Worm (Caenorhabditis elegans) whole organism, L1 larva: Measurements from ENCODE around the gene F20D6.10.

Experiments used
- aha-1 ChIP-seq: fragments of 150-350 bp; optimal IDR thresholded peaks from 2 replicates; lab custom pipeline; 2014; ENCODE audit warnings: missing biosample characterization, missing genetic modification characterization
- alr-1 ChIP-seq: fragments of 200-800 bp; sonication (Bioruptor generic); optimal IDR thresholded peaks from 2 replicates; lab custom pipeline; 2018; ENCODE audit warnings: borderline replicate concordance, mild to moderate bottlenecking, missing genetic modification characterization, missing compliant biosample characterization
- aly-2 ChIP-seq: fragments of 150-350 bp; optimal IDR thresholded peaks from 2 replicates; lab custom pipeline; 2014; ENCODE audit warnings: missing biosample characterization, missing genetic modification characterization
- ama-1 ChIP-seq: fragments of 150-350 bp; optimal IDR thresholded peaks from 2 replicates; lab custom pipeline; 2014
- blmp-1 ChIP-seq: fragments of 150-350 bp; optimal IDR thresholded peaks from 2 replicates; lab custom pipeline; 2014; ENCODE audit warnings: missing biosample characterization, missing genetic modification characterization
- ceh-88 ChIP-seq: fragments of 200-800 bp; sonication (Bioruptor generic); IDR thresholded peaks from 2 replicates; pipeline ENCODE4 v1.3.6; 2022; ENCODE audit warnings: missing genetic modification characterization, missing compliant biosample characterization
- ces-1 ChIP-seq: fragments of 150-350 bp; optimal IDR thresholded peaks from 2 replicates; lab custom pipeline; 2014; ENCODE audit warnings: missing biosample characterization, missing genetic modification reagents, missing genetic modification characterization
- dsc-1 ChIP-seq: sonication (generic microtip); optimal IDR thresholded peaks from 2 replicates; lab custom pipeline; 2016; ENCODE audit warnings: mild to moderate bottlenecking, missing genetic modification characterization, missing compliant biosample characterization
- efl-3 ChIP-seq: fragments of 200-800 bp; sonication (Bioruptor generic); optimal IDR thresholded peaks from 2 replicates; lab custom pipeline; 2018; ENCODE audit warnings: mild to moderate bottlenecking, missing genetic modification characterization, missing compliant biosample characterization
- egl-13 ChIP-seq: sonication (generic microtip); optimal IDR thresholded peaks from 2 replicates; lab custom pipeline; 2016; ENCODE audit warnings: missing genotype, missing genetic modification reagents, missing genetic modification characterization, missing compliant biosample characterization
- elt-2 ChIP-seq: sonication (generic microtip); optimal IDR thresholded peaks from 2 replicates; lab custom pipeline; 2016; ENCODE audit warnings: missing genetic modification characterization, mild to moderate bottlenecking, inconsistent platforms, missing compliant biosample characterization, missing genetic modification reagents
- elt-3 ChIP-seq, 6 experiments: fragments of 150-350 bp in 1 of 6; sonication (generic microtip); optimal IDR thresholded peaks; 2 replicates each; lab custom pipeline; 2017 to 2018; ENCODE audit warnings: missing biosample characterization in 6 of 6, missing genetic modification characterization in 6 of 6, inconsistent platforms in 1 of 6
- ets-5 ChIP-seq: fragments of 200-800 bp; sonication (Bioruptor generic); IDR thresholded peaks from 2 replicates; pipeline ENCODE4 v1.3.6; 2022; ENCODE audit warnings: missing genetic modification characterization, missing compliant biosample characterization
- fkh-8 ChIP-seq: sonication (generic microtip); optimal IDR thresholded peaks from 2 replicates; lab custom pipeline; 2016; ENCODE audit warnings: mild to moderate bottlenecking, missing genetic modification characterization, missing compliant biosample characterization
- fos-1 ChIP-seq: fragments of 150-350 bp; optimal IDR thresholded peaks from 2 replicates; lab custom pipeline; 2014; ENCODE audit warnings: missing biosample characterization, missing genetic modification characterization
- grh-1 ChIP-seq: fragments of 200-800 bp; sonication (Bioruptor generic); IDR thresholded peaks from 2 replicates; pipeline ENCODE4 v1.3.6; 2022; ENCODE audit warnings: missing genetic modification reagents, missing genetic modification characterization, missing compliant biosample characterization
- hlh-17 ChIP-seq: fragments of 200-800 bp; sonication (Bioruptor generic); optimal IDR thresholded peaks from 2 replicates; lab custom pipeline; 2018; ENCODE audit warnings: missing genetic modification characterization, mild to moderate bottlenecking, missing compliant biosample characterization, moderate library complexity, borderline replicate concordance
- hlh-4 ChIP-seq: sonication (generic microtip); optimal IDR thresholded peaks from 2 replicates; lab custom pipeline; 2016; ENCODE audit warnings: mild to moderate bottlenecking, missing genetic modification characterization, missing compliant biosample characterization
- hpl-2 ChIP-seq: fragments of 150-350 bp; optimal IDR thresholded peaks from 2 replicates; lab custom pipeline; 2014; ENCODE audit warnings: missing biosample characterization, missing genetic modification reagents, missing genetic modification characterization
- isw-1 ChIP-seq: fragments of 200-800 bp; sonication (Bioruptor generic); IDR thresholded peaks from 2 replicates; pipeline ENCODE4 v1.3.6; 2022; ENCODE audit warnings: missing genetic modification characterization, missing compliant biosample characterization
- jun-1 ChIP-seq: fragments of 150-350 bp; optimal IDR thresholded peaks from 2 replicates; lab custom pipeline; 2014; ENCODE audit warnings: missing biosample characterization, missing genetic modification reagents, missing genetic modification characterization
- lin-35 ChIP-seq, 2 experiments: fragments of 150-350 bp; optimal IDR thresholded peaks; 2 replicates each; lab custom pipeline; 2014; ENCODE audit warnings: missing biosample characterization in 2 of 2, missing genetic modification characterization in 2 of 2, missing genetic modification reagents in 2 of 2
- lir-3 ChIP-seq: sonication (generic microtip); optimal IDR thresholded peaks from 2 replicates; lab custom pipeline; 2016; ENCODE audit warnings: mild to moderate bottlenecking, missing genetic modification characterization, moderate library complexity, missing compliant biosample characterization; ENCODE audit not compliant: poor library complexity
- lsy-2 ChIP-seq, 2 experiments: fragments of 150-350 bp; optimal IDR thresholded peaks; 2 replicates each; lab custom pipeline; 2014; ENCODE audit warnings: missing biosample characterization in 2 of 2, missing genetic modification characterization in 2 of 2
- mab-9 ChIP-seq: fragments of 200-800 bp; sonication (Bioruptor generic); IDR thresholded peaks from 2 replicates; pipeline ENCODE4 v1.3.6; 2022; ENCODE audit warnings: missing genetic modification reagents, missing genetic modification characterization, missing compliant biosample characterization
- nhr-12 ChIP-seq: sonication (generic microtip); optimal IDR thresholded peaks from 2 replicates; lab custom pipeline; 2017; ENCODE audit warnings: missing biosample characterization, missing genetic modification characterization
- nhr-19 ChIP-seq: fragments of 200-800 bp; sonication (Bioruptor generic); conservative IDR thresholded peaks from 2 replicates; pipeline ENCODE4 v1.3.6; 2022; ENCODE audit warnings: missing genetic modification characterization, missing compliant biosample characterization
- nhr-20 ChIP-seq: sonication (generic microtip); optimal IDR thresholded peaks from 2 replicates; lab custom pipeline; 2016; ENCODE audit warnings: mild to moderate bottlenecking, missing genetic modification characterization, missing compliant biosample characterization
- nhr-28 ChIP-seq: fragments of 150-350 bp; optimal IDR thresholded peaks from 2 replicates; lab custom pipeline; 2014; ENCODE audit warnings: missing biosample characterization, missing genetic modification characterization
- nhr-47 ChIP-seq: sonication (generic microtip); optimal IDR thresholded peaks from 2 replicates; lab custom pipeline; 2016; ENCODE audit warnings: mild to moderate bottlenecking, missing genetic modification characterization, moderate library complexity, missing compliant biosample characterization
- nhr-71 ChIP-seq: sonication (generic microtip); optimal IDR thresholded peaks from 2 replicates; lab custom pipeline; 2016; ENCODE audit warnings: mild to moderate bottlenecking, missing genetic modification characterization, moderate library complexity, missing compliant biosample characterization
- nhr-85 ChIP-seq: sonication (generic microtip); peaks from one replicate; lab custom pipeline; 2016; ENCODE audit warnings: missing genetic modification characterization, inconsistent platforms, missing compliant biosample characterization
- pax-3 ChIP-seq: fragments of 200-800 bp; sonication (Bioruptor generic); optimal IDR thresholded peaks from 2 replicates; lab custom pipeline; 2018; ENCODE audit warnings: mild to moderate bottlenecking, missing genetic modification characterization, moderate library complexity, missing compliant biosample characterization
- snpc-4 ChIP-seq: fragments of 150-350 bp; optimal IDR thresholded peaks from 2 replicates; lab custom pipeline; 2014; ENCODE audit warnings: missing biosample characterization, missing genetic modification characterization
- sptf-1 ChIP-seq: fragments of 150-350 bp; optimal IDR thresholded peaks from 2 replicates; lab custom pipeline; 2014; ENCODE audit warnings: missing biosample characterization, missing genetic modification characterization
- sup-37 ChIP-seq: fragments of 200-800 bp; sonication (Bioruptor generic); optimal IDR thresholded peaks from 2 replicates; lab custom pipeline; 2018; ENCODE audit warnings: mild to moderate bottlenecking, missing genetic modification characterization, missing compliant biosample characterization
- swsn-7 ChIP-seq: sonication (generic microtip); optimal IDR thresholded peaks from 2 replicates; lab custom pipeline; 2016; ENCODE audit warnings: missing genetic modification characterization, missing compliant biosample characterization
- tlp-1 ChIP-seq: fragments of 150-350 bp; optimal IDR thresholded peaks from 2 replicates; lab custom pipeline; 2014; ENCODE audit warnings: missing biosample characterization, missing genetic modification characterization
- unc-30 ChIP-seq: sonication (generic microtip); optimal IDR thresholded peaks from 2 replicates; lab custom pipeline; 2017; ENCODE audit warnings: missing biosample characterization, missing genetic modification characterization
- unc-98 ChIP-seq: fragments of 200-800 bp; sonication (Bioruptor generic); IDR thresholded peaks from 2 replicates; pipeline ENCODE4 v1.3.6; 2022; ENCODE audit warnings: missing genetic modification characterization, missing compliant biosample characterization
- xbp-1 ChIP-seq: sonication (generic microtip); optimal IDR thresholded peaks from 2 replicates; lab custom pipeline; 2016; ENCODE audit warnings: missing genetic modification characterization, missing compliant biosample characterization

Gene F20D6.10

DNA sequence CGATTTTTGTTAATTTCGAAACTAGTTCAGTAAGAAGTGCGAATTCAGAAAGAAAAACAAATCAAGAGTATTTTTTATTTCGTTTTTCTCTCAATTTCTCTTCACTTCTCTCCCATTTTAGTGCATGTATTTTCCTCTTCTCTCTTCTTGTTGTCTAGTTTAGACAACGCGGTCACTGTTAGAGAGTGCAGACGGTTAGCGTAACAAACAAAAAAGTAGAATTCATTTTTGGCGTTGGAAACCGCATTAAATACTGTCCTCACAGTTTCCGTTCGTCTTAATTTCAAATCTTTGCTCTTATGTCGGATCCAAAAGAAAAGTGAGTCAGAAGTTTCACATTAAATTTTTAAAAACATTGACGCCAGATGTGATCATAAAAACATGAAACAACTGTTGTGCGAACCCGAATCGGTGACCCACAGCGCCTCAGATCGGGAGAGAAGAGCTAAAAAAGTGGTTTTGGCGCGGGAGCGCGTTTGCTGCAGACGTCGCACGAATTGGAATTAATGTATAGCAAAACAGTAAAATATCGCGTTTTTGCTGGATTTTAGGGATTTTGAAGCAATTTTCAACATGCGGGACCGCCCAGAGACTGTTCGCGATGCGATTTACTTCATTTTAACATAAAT is 16.7 kb downstream of the F20D6.10 start, which contains the start of gene srp-7 (continued):
- TF ChIP-seq aly-2 (tag; lab: Kevin White, UChicago), result no peak
- peak; percentile 12; the same call in 1 of the 2 replicates for TF ChIP-seq isw-1 (GFP tag; lab: Robert Waterston, UW)
- no peak for TF ChIP-seq egl-13
- no peak for TF ChIP-seq hlh-4 (tag; lab: Kevin White, UChicago)
- TF ChIP-seq hpl-2 (GFP tag; lab: Kevin White, UChicago), result no peak
- TF ChIP-seq nhr-19 (GFP tag; lab: Robert Waterston, UW), result peak; percentile 74
- no peak for TF ChIP-seq hlh-17
- no peak for TF ChIP-seq lir-3
- peak; percentile 32 for TF ChIP-seq nhr-71 (tag; lab: Kevin White, UChicago)
- TF ChIP-seq efl-3 (GFP tag; lab: Kevin White, UChicago), result no peak
- peak; percentile 40 for TF ChIP-seq nhr-85 (tag; lab: Kevin White, UChicago)
- TF ChIP-seq snpc-4 (tag; lab: Kevin White, UChicago), result no peak
- no peak for TF ChIP-seq grh-1 (GFP tag; lab: Robert Waterston, UW)
- no peak for TF ChIP-seq nhr-28
- peak; percentile 35 for TF ChIP-seq nhr-20
- no peak for TF ChIP-seq sptf-1 (tag; lab: Kevin White, UChicago)
- no peak for TF ChIP-seq xbp-1 (tag; lab: Kevin White, UChicago)
- TF ChIP-seq swsn-7 (tag; lab: Kevin White, UChicago), result no peak
- TF ChIP-seq mab-9 (GFP tag; lab: Robert Waterston, UW), result no peak
- 0 out of 2 replicates have a peak, but pooled peaks have one; percentile 19 for TF ChIP-seq ceh-88 (GFP tag; lab: Robert Waterston, UW)
- TF ChIP-seq unc-30, result no peak
- no peak for TF ChIP-seq pax-3 (tag; lab: Kevin White, UChicago)
- TF ChIP-seq unc-98, result peak; percentile 42; the same call in 1 of the 2 replicates

DNA sequence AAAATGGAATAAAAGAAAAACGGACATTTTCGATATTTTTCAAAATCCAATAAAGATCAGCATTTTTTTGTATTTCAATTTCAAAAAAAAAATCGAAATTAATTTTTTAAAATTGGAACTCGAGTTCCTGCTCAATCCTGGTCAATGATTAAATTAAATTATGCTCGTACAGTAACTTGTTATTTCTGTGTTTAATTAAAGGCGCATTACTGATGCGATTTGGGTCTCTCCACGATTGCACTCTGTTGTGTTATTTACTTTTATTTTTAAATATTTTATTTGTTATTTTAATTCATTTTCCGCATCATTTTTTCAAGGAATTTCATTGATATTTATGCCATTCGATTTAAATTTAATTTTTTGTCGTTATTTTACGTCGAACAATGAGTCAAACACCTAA is 17.5 kb downstream of the F20D6.10 start:
- no peak for TF ChIP-seq sup-37 (GFP tag; lab: Kevin White, UChicago)
- no peak for TF ChIP-seq ama-1 (lab: Kevin White, UChicago)
- TF ChIP-seq blmp-1 (tag; lab: Kevin White, UChicago), result no peak
- TF ChIP-seq nhr-47 (tag; lab: Kevin White, UChicago), result no peak
- TF ChIP-seq fkh-8 (tag; lab: Kevin White, UChicago), result no peak
- TF ChIP-seq dsc-1 (tag; lab: Kevin White, UChicago), result no peak
- no peak for TF ChIP-seq hlh-4 (tag; lab: Kevin White, UChicago)
- no peak for TF ChIP-seq aha-1 (tag; lab: Kevin White, UChicago)
- no peak for TF ChIP-seq lsy-2 (tag; optimal IDR thresholded peaks at IDR 0.05; lab: Kevin White, UChicago)
- no peak for TF ChIP-seq jun-1 (tag; lab: Kevin White, UChicago)
- no peak for TF ChIP-seq alr-1 (tag; lab: Kevin White, UChicago)

DNA sequence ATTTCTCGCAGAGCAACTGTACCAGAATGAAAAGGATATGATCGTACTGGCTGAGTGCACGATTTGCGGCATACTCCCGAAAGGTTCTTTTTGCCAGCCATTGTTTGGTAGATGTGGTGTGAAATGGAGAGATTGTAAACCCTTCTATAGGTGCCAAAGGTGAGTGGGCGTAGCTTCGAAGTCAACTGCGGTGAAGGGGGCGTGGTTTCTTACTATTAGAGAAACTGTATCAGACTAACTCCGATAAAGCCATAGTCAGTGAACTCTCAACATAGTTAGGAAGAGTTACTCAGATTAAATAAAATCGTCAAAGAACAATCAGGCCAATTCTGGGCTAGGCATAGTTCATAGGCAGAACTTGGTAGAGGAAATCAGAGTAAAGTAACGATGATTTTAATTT is 18.4 kb downstream of the F20D6.10 start, which contains the start of gene F20D6.9:
Gene F20D6.9, minus strand, starts transcription at position 101 of the 400 bp plus-strand sequence.
- TF ChIP-seq nhr-12 (tag; lab: Kevin White, UChicago) (no peak), lin-35 (GFP tag; optimal IDR thresholded peaks at IDR 0.05; lab: Kevin White, UChicago) (no peak), nhr-47 (tag; lab: Kevin White, UChicago) (no peak), tlp-1 (tag; lab: Kevin White, UChicago) (no peak), lir-3 (no peak), ces-1 (no peak), elt-3 (tag; optimal IDR thresholded peaks at IDR 0.05; lab: Kevin White, UChicago) (no peak), fos-1 (tag; lab: Kevin White, UChicago) (no peak), aha-1 (tag; lab: Kevin White, UChicago) (no peak), hpl-2 (GFP tag; lab: Kevin White, UChicago) (no peak), hlh-17 (no peak), elt-2 (tag; lab: Kevin White, UChicago) (no peak), mab-9 (GFP tag; lab: Robert Waterston, UW) (no peak), ets-5 (GFP tag; lab: Robert Waterston, UW) (no peak)
- TF ChIP-seq, all 84 proteins: peak for 0
